Fruit fly (Drosophila melanogaster) whole organism, embryonic: ENCODE measurements around the gene Or67a.

ENCODE experiments used
- Atf-2 ChIP-seq: fragments of 200-800 bp; sonication (Bioruptor generic); optimal IDR thresholded peaks from 2 replicates; lab custom pipeline; 2016; ENCODE audit warnings: missing biosample characterization, missing genetic modification characterization
- B-H1 ChIP-seq: fragments of 200-800 bp; sonication (Bioruptor generic); IDR thresholded peaks from 3 replicates; pipeline ENCODE4 v1.3.6; 2022; ENCODE audit warnings: missing biosample characterization, missing genetic modification characterization
- BEAF-32 ChIP-seq: fragments of 200-800 bp; sonication (Bioruptor generic); optimal IDR thresholded peaks from 3 replicates; lab custom pipeline; 2017; ENCODE audit warnings: missing biosample characterization, missing genetic modification characterization, mild to moderate bottlenecking, moderate library complexity, missing genetic modification reagents
- Bteb2 ChIP-seq: fragments of 200-800 bp; sonication (Bioruptor generic); optimal IDR thresholded peaks from 2 replicates; lab custom pipeline; 2016; ENCODE audit warnings: missing biosample characterization, missing genetic modification characterization
- CG12219 ChIP-seq: fragments of 200-800 bp; sonication (Bioruptor generic); optimal IDR thresholded peaks from 3 replicates; lab custom pipeline; 2018; ENCODE audit warnings: missing biosample characterization, mild to moderate bottlenecking, missing genetic modification characterization
- CG12659 ChIP-seq: fragments of 200-800 bp; sonication (Bioruptor generic); optimal IDR thresholded peaks from 3 replicates; lab custom pipeline; 2017; ENCODE audit warnings: mild to moderate bottlenecking, missing biosample characterization, missing genetic modification reagents, missing genetic modification characterization
- CG12744 ChIP-seq: fragments of 200-800 bp; sonication (Bioruptor generic); optimal IDR thresholded peaks from 2 replicates; lab custom pipeline; 2016; ENCODE audit warnings: missing biosample characterization, missing genetic modification characterization
- CG13424 ChIP-seq: fragments of 200-800 bp; sonication (Bioruptor generic); optimal IDR thresholded peaks from 2 replicates; lab custom pipeline; 2019; ENCODE audit warnings: missing biosample characterization, mild to moderate bottlenecking, missing genetic modification characterization, moderate library complexity
- CG15696 ChIP-seq: fragments of 200-800 bp; sonication (Bioruptor generic); optimal IDR thresholded peaks from 2 replicates; lab custom pipeline; 2019; ENCODE audit warnings: missing biosample characterization, mild to moderate bottlenecking, missing genetic modification characterization, moderate library complexity
- CG2678 ChIP-seq: fragments of 200-800 bp; sonication (Bioruptor generic); optimal IDR thresholded peaks from 3 replicates; lab custom pipeline; 2019; ENCODE audit warnings: missing biosample characterization, mild to moderate bottlenecking, missing genetic modification characterization, moderate library complexity
- CG3847 ChIP-seq: fragments of 200-800 bp; sonication (Bioruptor generic); IDR thresholded peaks from 2 replicates; pipeline ENCODE4 v1.3.6; 2022; ENCODE audit warnings: missing biosample characterization, missing genetic modification characterization
- CG4328 ChIP-seq: fragments of 200-800 bp; sonication (Bioruptor generic); optimal IDR thresholded peaks from 3 replicates; lab custom pipeline; 2017; ENCODE audit warnings: missing biosample characterization, missing genetic modification reagents, missing genetic modification characterization
- CG4360 ChIP-seq: fragments of 200-800 bp; sonication (Bioruptor generic); IDR thresholded peaks from 2 replicates; pipeline ENCODE4 v1.3.6; 2022; ENCODE audit warnings: missing biosample characterization, missing genetic modification characterization
- CG5180 ChIP-seq: fragments of 200-800 bp; sonication (Bioruptor generic); optimal IDR thresholded peaks from 3 replicates; lab custom pipeline; 2017; ENCODE audit warnings: missing biosample characterization, missing genetic modification characterization, mild to moderate bottlenecking, moderate library complexity, missing genetic modification reagents
- CG6654 ChIP-seq: fragments of 200-800 bp; sonication (Bioruptor generic); optimal IDR thresholded peaks from 2 replicates; lab custom pipeline; 2017; ENCODE audit warnings: missing biosample characterization, mild to moderate bottlenecking, missing genetic modification characterization
- CG6854 ChIP-seq: fragments of 200-800 bp; sonication (Bioruptor generic); optimal IDR thresholded peaks from 3 replicates; lab custom pipeline; 2017; ENCODE audit warnings: missing biosample characterization, mild to moderate bottlenecking, missing genetic modification characterization
- CG7271 ChIP-seq: fragments of 200-800 bp; sonication (Bioruptor generic); optimal IDR thresholded peaks from 2 replicates; lab custom pipeline; 2018; ENCODE audit warnings: missing biosample characterization, mild to moderate bottlenecking, missing genetic modification characterization, moderate library complexity
- CG7928 ChIP-seq: fragments of 200-800 bp; sonication (Bioruptor generic); optimal IDR thresholded peaks from 2 replicates; lab custom pipeline; 2017; ENCODE audit warnings: missing biosample characterization, mild to moderate bottlenecking, missing genetic modification characterization
- CG8478 ChIP-seq: fragments of >200 bp; optimal IDR thresholded peaks from 2 replicates; lab custom pipeline; 2018
- CrebB ChIP-seq: fragments of 200-800 bp; sonication (Bioruptor generic); optimal IDR thresholded peaks from 3 replicates; lab custom pipeline; 2018; ENCODE audit warnings: missing biosample characterization, mild to moderate bottlenecking, missing genetic modification characterization
- D19B ChIP-seq: fragments of 200-800 bp; sonication (Bioruptor generic); optimal IDR thresholded peaks from 2 replicates; lab custom pipeline; 2017; ENCODE audit warnings: missing biosample characterization, mild to moderate bottlenecking, missing genetic modification characterization
- Dll ChIP-seq: fragments of 200-800 bp; sonication (Bioruptor generic); IDR thresholded peaks from 4 replicates; pipeline ENCODE4 v1.3.6; 2022; ENCODE audit warnings: missing biosample characterization, missing genetic modification characterization; ENCODE audit not compliant: partially characterized antibody
- Elba2 ChIP-seq: fragments of 200-800 bp; sonication (Bioruptor generic); optimal IDR thresholded peaks from 3 replicates; lab custom pipeline; 2016; ENCODE audit warnings: missing biosample characterization, missing genetic modification characterization
- Ets97D ChIP-seq: fragments of 200-800 bp; sonication (Bioruptor generic); optimal IDR thresholded peaks from 3 replicates; lab custom pipeline; 2016; ENCODE audit warnings: missing biosample characterization, missing genetic modification characterization
- MBD-R2 ChIP-seq: fragments of 200-800 bp; sonication (Bioruptor generic); IDR thresholded peaks from 2 replicates; pipeline ENCODE4 v1.3.6; 2022; ENCODE audit warnings: missing biosample characterization, missing genetic modification characterization
- NC2α ChIP-seq: fragments of 200-800 bp; sonication (Bioruptor generic); optimal IDR thresholded peaks from 2 replicates; lab custom pipeline; 2016; ENCODE audit warnings: missing biosample characterization, missing genetic modification characterization
- NfI ChIP-seq: fragments of 200-800 bp; sonication (Bioruptor generic); optimal IDR thresholded peaks from 3 replicates; lab custom pipeline; 2018; ENCODE audit warnings: missing biosample characterization, mild to moderate bottlenecking, missing genetic modification characterization, moderate library complexity
- Optix ChIP-seq: fragments of 200-800 bp; sonication (Bioruptor generic); IDR thresholded peaks from 3 replicates; pipeline ENCODE4 v1.3.6; 2022; ENCODE audit warnings: missing biosample characterization, missing genetic modification characterization
- Side ChIP-seq: fragments of 200-800 bp; sonication (Bioruptor generic); optimal IDR thresholded peaks from 2 replicates; lab custom pipeline; 2016; ENCODE audit warnings: missing biosample characterization, missing genetic modification characterization
- YL-1 ChIP-seq: fragments of 200-800 bp; sonication (Bioruptor generic); optimal IDR thresholded peaks from 3 replicates; lab custom pipeline; 2017; ENCODE audit warnings: missing biosample characterization, mild to moderate bottlenecking, missing genetic modification characterization
- ato ChIP-seq: fragments of 200-800 bp; sonication (Bioruptor generic); IDR thresholded peaks from 2 replicates; pipeline ENCODE4 v1.3.6; 2022; ENCODE audit warnings: missing biosample characterization, missing genetic modification characterization; ENCODE audit not compliant: partially characterized antibody
- bigmax ChIP-seq: fragments of 200-800 bp; sonication (Bioruptor generic); optimal IDR thresholded peaks from 2 replicates; lab custom pipeline; 2018; ENCODE audit warnings: missing biosample characterization, mild to moderate bottlenecking, missing genetic modification characterization
- br ChIP-seq: fragments of >200 bp; optimal IDR thresholded peaks from 2 replicates; lab custom pipeline; 2017
- bsh ChIP-seq, 2 experiments: fragments of 200-800 bp; sonication (Bioruptor generic); optimal IDR thresholded peaks; 2 replicates each; lab custom pipeline; 2017 to 2018; ENCODE audit warnings: mild to moderate bottlenecking in 2 of 2, missing biosample characterization in 2 of 2, missing genetic modification characterization in 2 of 2, moderate library complexity in 1 of 2
- cas ChIP-seq: fragments of 200-800 bp; sonication (Bioruptor generic); IDR thresholded peaks from 2 replicates; pipeline ENCODE4 v1.3.6; 2022; ENCODE audit warnings: missing biosample characterization, missing genetic modification characterization
- cato ChIP-seq: fragments of 200-800 bp; sonication (Bioruptor generic); optimal IDR thresholded peaks from 2 replicates; lab custom pipeline; 2016; ENCODE audit warnings: missing biosample characterization, missing genetic modification characterization, borderline replicate concordance
- chif ChIP-seq, 2 experiments: fragments of 200-800 bp; sonication (Bioruptor generic); optimal IDR thresholded peaks; 3 replicates each; lab custom pipeline; 2016; ENCODE audit warnings: missing biosample characterization in 2 of 2, missing genetic modification characterization in 2 of 2
- crol ChIP-seq: fragments of 200-800 bp; sonication (Bioruptor generic); IDR thresholded peaks from 2 replicates; pipeline ENCODE4 v1.3.6; 2022; ENCODE audit warnings: missing biosample characterization, missing genetic modification characterization
- dpn ChIP-seq, 2 experiments: fragments of 200-800 bp; sonication (Bioruptor generic); optimal IDR thresholded peaks; 3 replicates each; lab custom pipeline; 2016; ENCODE audit warnings: missing biosample characterization in 2 of 2, missing genetic modification characterization in 2 of 2
- fru ChIP-seq: fragments of >200 bp; optimal IDR thresholded peaks from 2 replicates; lab custom pipeline; 2017
- ftz-f1 ChIP-seq: fragments of 200-800 bp; sonication (Bioruptor generic); optimal IDR thresholded peaks from 2 replicates; lab custom pipeline; 2016; ENCODE audit warnings: missing biosample characterization, missing genetic modification characterization
- kah ChIP-seq: fragments of 200-800 bp; sonication (Bioruptor generic); optimal IDR thresholded peaks from 2 replicates; lab custom pipeline; 2018; ENCODE audit warnings: missing biosample characterization, mild to moderate bottlenecking, missing genetic modification characterization
- klu ChIP-seq: fragments of 200-800 bp; sonication (Bioruptor generic); IDR thresholded peaks from 2 replicates; pipeline ENCODE4 v1.3.6; 2022; ENCODE audit warnings: missing biosample characterization, missing genetic modification characterization
- schlank ChIP-seq: fragments of 200-800 bp; sonication (Bioruptor generic); optimal IDR thresholded peaks from 2 replicates; lab custom pipeline; 2018; ENCODE audit warnings: missing biosample characterization, mild to moderate bottlenecking, missing genetic modification characterization
- sens ChIP-seq: fragments of 200-800 bp; sonication (Bioruptor generic); peaks from one replicate; lab custom pipeline; 2016; ENCODE audit warnings: missing biosample characterization, missing genetic modification characterization
- sens-2 ChIP-seq: fragments of 200-800 bp; sonication (Bioruptor generic); IDR thresholded peaks from 2 replicates; pipeline ENCODE4 v1.3.6; 2022; ENCODE audit warnings: missing biosample characterization, missing genetic modification characterization
- slbo ChIP-seq: fragments of 200-800 bp; sonication (Bioruptor generic); IDR thresholded peaks from 2 replicates; pipeline ENCODE4 v1.3.6; 2022; ENCODE audit warnings: missing biosample characterization, missing genetic modification characterization
- so ChIP-seq: fragments of 200-800 bp; sonication (Bioruptor generic); IDR thresholded peaks from 3 replicates; pipeline ENCODE4 v1.3.6; 2022; ENCODE audit warnings: missing biosample characterization, missing genetic modification characterization
- stc ChIP-seq: fragments of 200-800 bp; sonication (Bioruptor generic); IDR thresholded peaks from 2 replicates; pipeline ENCODE4 v1.3.6; 2022; ENCODE audit warnings: missing biosample characterization, missing genetic modification characterization
- sug ChIP-seq: fragments of 200-800 bp; optimal IDR thresholded peaks from 2 replicates; lab custom pipeline; 2019; ENCODE audit warnings: missing biosample characterization, mild to moderate bottlenecking, missing genetic modification characterization, moderate library complexity
- trem ChIP-seq: fragments of 200-800 bp; optimal IDR thresholded peaks from 3 replicates; lab custom pipeline; 2019; ENCODE audit warnings: missing biosample characterization, mild to moderate bottlenecking, missing genetic modification characterization, moderate library complexity
- tup ChIP-seq: fragments of 200-800 bp; sonication (Bioruptor generic); optimal IDR thresholded peaks from 2 replicates; lab custom pipeline; 2016; ENCODE audit warnings: missing biosample characterization, mild to moderate bottlenecking, missing genetic modification characterization, moderate library complexity
- tx ChIP-seq: fragments of 200-800 bp; sonication (Bioruptor generic); optimal IDR thresholded peaks from 2 replicates; lab custom pipeline; 2016; ENCODE audit warnings: missing biosample characterization, missing genetic modification characterization

Gene Or67a

DNA sequence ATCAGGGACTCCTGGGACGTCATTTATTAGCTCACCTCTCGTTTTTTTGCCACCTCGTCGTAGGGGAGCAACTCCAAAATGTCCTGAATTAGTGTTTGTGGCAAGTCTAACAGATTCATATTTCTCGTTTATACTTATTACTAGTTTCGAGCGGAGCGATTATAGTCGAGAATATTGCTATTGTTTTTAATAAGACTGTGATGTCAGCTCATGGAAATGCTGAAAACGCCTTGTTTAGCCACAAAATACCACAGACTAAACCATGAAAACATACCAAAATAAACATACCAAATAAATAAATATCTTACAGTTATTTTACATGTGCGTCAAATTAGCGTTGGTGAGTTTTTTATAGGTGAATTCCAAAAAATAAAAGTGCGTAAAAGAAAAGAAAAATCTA lies 41.3 kb upstream of the Or67a start, which contains the start of gene pall (continued):
- TF ChIP-seq CG15696 (tag; lab: Kevin White, UChicago) (no peak), CG4328 (no peak), CG7928 (GFP tag; lab: Kevin White, UChicago) (no peak), bsh (GFP tag; optimal IDR thresholded peaks at IDR 0.05; lab: Kevin White, UChicago) (no peak), Atf-2 (no peak), B-H1 (no peak), slbo (GFP tag; lab: Robert Waterston, UW) (no peak), fru (lab: Kevin White, UChicago) (no peak), CG12744 (GFP tag; lab: Kevin White, UChicago) (no peak), sens-2 (GFP tag; lab: Robert Waterston, UW) (no peak), dpn (GFP tag; optimal IDR thresholded peaks at IDR 0.05; lab: Kevin White, UChicago) (no peak), bigmax (no peak), so (GFP tag; lab: Robert Waterston, UW) (no peak), MBD-R2 (GFP tag; lab: Robert Waterston, UW) (peak; percentile 60), ftz-f1 (GFP tag; lab: Kevin White, UChicago) (no peak), D19B (GFP tag; lab: Kevin White, UChicago) (no peak), sens (GFP tag; lab: Kevin White, UChicago) (peak; percentile 70), CG7271 (tag; lab: Kevin White, UChicago) (no peak), Side (no peak), stc (no peak), YL-1 (GFP tag; lab: Kevin White, UChicago) (peak; percentile 63), cato (GFP tag; lab: Kevin White, UChicago) (no peak), CG4360 (GFP tag; lab: Robert Waterston, UW) (no peak), CG2678 (tag; lab: Kevin White, UChicago) (no peak), kah (GFP tag; lab: Kevin White, UChicago) (no peak), CG12219 (no peak), CG3847 (GFP tag; lab: Robert Waterston, UW) (no peak), CrebB (tag; lab: Kevin White, UChicago) (no peak), Optix (GFP tag; lab: Robert Waterston, UW) (no peak), NfI (GFP tag; lab: Kevin White, UChicago) (no peak), NC2α (no peak), tx (GFP tag; lab: Kevin White, UChicago) (no peak), CG6654 (GFP tag; lab: Kevin White, UChicago) (no peak), Bteb2 (GFP tag; lab: Kevin White, UChicago) (no peak), Dll (GFP tag; lab: Robert Waterston, UW) (peak; percentile 43; the same call in 2 of the 4 replicates), cas (GFP tag; lab: Robert Waterston, UW) (no peak), BEAF-32 (GFP tag; lab: Kevin White, UChicago) (peak; percentile 19), schlank (tag; lab: Kevin White, UChicago) (no peak), klu (GFP tag; lab: Robert Waterston, UW) (no peak), CG6854 (GFP tag; lab: Kevin White, UChicago) (peak; percentile 13), chif (GFP tag; optimal IDR thresholded peaks at IDR 0.05; lab: Kevin White, UChicago) (no peak), Ets97D (peak; percentile 38), Elba2 (GFP tag; lab: Kevin White, UChicago) (no peak), br (lab: Kevin White, UChicago) (no peak), ato (no peak), CG5180 (GFP tag; lab: Kevin White, UChicago) (no peak), trem (tag; lab: Kevin White, UChicago) (peak; percentile 60), tup (GFP tag; lab: Kevin White, UChicago) (no peak), CG13424 (tag; lab: Kevin White, UChicago) (no peak), crol (GFP tag; lab: Robert Waterston, UW) (no peak), CG12659 (GFP tag; lab: Kevin White, UChicago) (peak; percentile 64), CG8478 (lab: Kevin White, UChicago) (no peak), sug (tag; lab: Kevin White, UChicago) (no peak)
